Fruit fly (Drosophila melanogaster) Kc167 (cell line): ENCODE data around the gene TwdlR.

Source experiments
- Myc ChIP-seq: fragments of >200 bp; optimal IDR thresholded peaks from 2 replicates; lab custom pipeline; 2017; ENCODE audit warnings: missing external identifiers
- Sin3A ChIP-seq: fragments of >200 bp; optimal IDR thresholded peaks from 2 replicates; lab custom pipeline; 2018; ENCODE audit warnings: missing external identifiers
- psq ChIP-seq: fragments of >200 bp; optimal IDR thresholded peaks from 2 replicates; lab custom pipeline; 2017; ENCODE audit warnings: missing external identifiers
- ttk ChIP-seq: sonication (Bioruptor generic); optimal IDR thresholded peaks from 2 replicates; lab custom pipeline; 2017; ENCODE audit warnings: missing external identifiers

DNA sequence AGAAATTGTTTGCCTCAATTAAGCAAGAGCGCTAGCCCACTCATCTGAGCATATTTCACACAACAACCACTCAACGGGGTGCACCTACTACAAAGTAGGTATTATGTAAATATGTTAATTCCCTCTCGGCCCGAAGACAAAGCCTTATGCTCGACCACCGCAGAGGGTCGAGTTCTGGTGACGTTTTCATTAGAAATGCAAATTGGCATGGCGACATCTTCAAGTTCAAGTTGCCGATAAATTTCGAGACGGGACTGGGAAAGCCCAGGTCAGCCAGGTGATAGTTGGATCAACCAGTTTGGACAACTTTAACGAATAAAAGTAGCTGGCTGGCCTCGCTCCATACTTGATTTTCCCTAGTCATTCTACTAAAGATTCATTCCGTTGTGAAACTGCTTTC lies 19.3 kb upstream of the TwdlR start:
- TF ChIP-seq Sin3A (lab: Kevin White, UChicago) (no peak), ttk (lab: Kevin White, UChicago) (no peak), Myc (lab: Kevin White, UChicago) (no peak), psq (lab: Kevin White, UChicago) (no peak)
